Worm (Caenorhabditis elegans) whole organism, L4/young adult: ENCODE measurements around the gene irg-8.

Experiments
- W03F9.2 ChIP-seq: fragments of 150-350 bp; optimal IDR thresholded peaks from 2 replicates; lab custom pipeline; 2014; ENCODE audit warnings: missing biosample characterization, missing genetic modification characterization
- dao-5 ChIP-seq: sonication (generic microtip); optimal IDR thresholded peaks from 2 replicates; lab custom pipeline; 2016; ENCODE audit warnings: missing genotype, missing genetic modification characterization, moderate library complexity, missing compliant biosample characterization
- him-1 ChIP-seq: sonication (generic microtip); optimal IDR thresholded peaks from 2 replicates; lab custom pipeline; 2016; ENCODE audit warnings: missing genotype, missing genetic modification reagents, missing genetic modification characterization, missing compliant biosample characterization

Gene irg-8

ce11 chrV:417656-418353, at the start of gene irg-8:
Gene irg-8 (minus strand): TSS chrV:417706.
- TF ChIP-seq dao-5: no peak
- TF ChIP-seq W03F9.2 (tag; lab: Kevin White, UChicago): no peak
- TF ChIP-seq him-1: no peak

ce11 chrV:465355-465754, 47.8 kb upstream of the irg-8 start:
- TF ChIP-seq him-1 (no peak), dao-5 (no peak), W03F9.2 (tag; lab: Kevin White, UChicago) (no peak)

- TF ChIP-seq dao-5 (no peak), W03F9.2 (tag; lab: Kevin White, UChicago) (no peak), him-1 (no peak)
Measured at ce11 chrV:464800-465199, 47.3 kb upstream of the irg-8 start, which contains the start of gene nhr-201. Gene nhr-201 (plus strand): TSS chrV:464828.

ce11 chrV:462263-462662, 44.8 kb upstream of the irg-8 start, which contains the start of gene nhr-202:
Gene nhr-202 (plus strand): TSS chrV:462588.
- TF ChIP-seq W03F9.2 (tag; lab: Kevin White, UChicago): no peak
- TF ChIP-seq dao-5: no peak
- no peak for TF ChIP-seq him-1

- TF ChIP-seq W03F9.2 (tag; lab: Kevin White, UChicago) (no peak), him-1 (no peak), dao-5 (no peak)
Measured at ce11 chrV:459464-459863, 42.0 kb upstream of the irg-8 start, which contains the start of gene nhr-203. Gene nhr-203 (plus strand): TSS chrV:459795.

- TF ChIP-seq W03F9.2 (tag; lab: Kevin White, UChicago): no peak
- TF ChIP-seq dao-5: no peak
- no peak for TF ChIP-seq him-1
Measured at ce11 chrV:457839-458238, 40.3 kb upstream of the irg-8 start.

- TF ChIP-seq dao-5 (no peak), W03F9.2 (tag; lab: Kevin White, UChicago) (no peak)
Measured at ce11 chrV:453569-453968, 36.1 kb upstream of the irg-8 start, which contains the start of gene nhr-98. Gene nhr-98 (plus strand): TSS chrV:453869.

ce11 chrV:450757-451501, 33.4 kb upstream of the irg-8 start, which contains the start of gene nhr-123:
Gene nhr-123 (plus strand): TSS chrV:451451.
- TF ChIP-seq dao-5 (no peak), W03F9.2 (tag; lab: Kevin White, UChicago) (no peak), him-1 (no peak)

ce11 chrV:449685-450084, 32.2 kb upstream of the irg-8 start, which contains the start of gene M02H5.8:
Gene M02H5.8 (plus strand): TSS chrV:449981.
- TF ChIP-seq dao-5 (no peak), W03F9.2 (tag; lab: Kevin White, UChicago) (no peak), him-1 (no peak)

ce11 chrV:449130-449529, 31.6 kb upstream of the irg-8 start, which contains the start of gene srh-35:
Gene srh-35 (minus strand): TSS chrV:449230.
- TF ChIP-seq W03F9.2 (tag; lab: Kevin White, UChicago) (no peak), dao-5 (no peak), him-1 (no peak)

ce11 chrV:446988-447387, 29.5 kb upstream of the irg-8 start:
- TF ChIP-seq dao-5 (no peak), W03F9.2 (tag; lab: Kevin White, UChicago) (no peak), him-1 (no peak)

ce11 chrV:446574-446973, 29.1 kb upstream of the irg-8 start, which contains the start of gene srh-34:
Gene srh-34 (minus strand): TSS chrV:446674.
- TF ChIP-seq him-1: no peak
- TF ChIP-seq dao-5: no peak
- TF ChIP-seq W03F9.2 (tag; lab: Kevin White, UChicago): no peak

ce11 chrV:443193-443592, 25.7 kb upstream of the irg-8 start, which contains the start of gene srh-33:
Gene srh-33 (minus strand): TSS chrV:443293.
- TF ChIP-seq dao-5: no peak
- no peak for TF ChIP-seq him-1
- no peak for TF ChIP-seq W03F9.2 (tag; lab: Kevin White, UChicago)

- no peak for TF ChIP-seq him-1
- TF ChIP-seq dao-5: no peak
Measured at ce11 chrV:440923-441322, 23.4 kb upstream of the irg-8 start, which contains the start of gene B0554.7. Gene B0554.7 (minus strand): TSS chrV:441023.
